Worm (Caenorhabditis elegans): ENCODE results near the gene cyp-37A1.
"Not testable (repeated sequence)": the region's sequence is repeated elsewhere in the genome, so short reads cannot be mapped to it uniquely, and the experiment has no call there.

The cyp-37A1 gene

DNA sequence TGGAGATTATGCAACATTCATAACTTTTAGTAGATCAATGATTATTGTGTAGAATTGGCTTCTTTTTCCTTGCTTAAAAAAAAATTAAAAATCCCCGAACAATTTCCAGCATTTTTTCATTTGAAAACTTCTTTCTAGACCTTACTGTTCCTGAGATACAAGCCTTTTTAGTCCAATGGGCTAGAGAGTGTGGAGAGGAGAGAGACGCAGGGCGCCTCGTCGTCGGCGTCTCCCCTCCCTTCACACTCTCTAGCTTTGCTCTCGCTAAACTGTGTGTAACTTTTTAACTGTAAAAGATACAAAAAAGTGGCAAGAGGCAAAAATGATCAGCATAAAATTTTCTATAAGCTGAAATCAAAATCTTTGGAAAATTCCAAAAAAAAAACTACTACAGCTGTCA is 11.6 kb downstream of the cyp-37A1 start:
- TF ChIP-seq unc-62 (GFP tag; optimal IDR thresholded peaks at IDR 0.05), result no peak

DNA sequence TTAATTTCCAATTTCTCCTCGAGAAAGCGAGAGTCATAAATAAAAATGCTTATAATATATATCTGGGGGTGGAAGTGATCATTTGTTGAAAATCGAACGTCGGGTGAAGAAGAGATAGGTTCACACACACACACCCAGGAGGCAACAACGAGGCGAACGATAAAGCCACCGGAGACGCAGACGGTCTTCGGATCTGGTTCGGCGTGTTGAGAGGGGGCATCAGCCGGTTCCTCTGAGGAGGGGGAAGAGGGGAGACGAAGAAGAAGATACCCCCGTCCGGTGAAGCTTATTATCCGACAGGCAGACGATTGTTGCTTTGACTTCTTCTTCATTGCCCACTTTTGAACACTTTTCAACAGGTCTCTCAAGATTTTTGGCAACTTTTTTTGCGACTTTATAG is 12.0 kb downstream of the cyp-37A1 start:
- TF ChIP-seq unc-62 (GFP tag; optimal IDR thresholded peaks at IDR 0.05), result no peak

- TF ChIP-seq unc-62 (GFP tag; optimal IDR thresholded peaks at IDR 0.05), result no peak
These were observed 12.8 kb downstream of the cyp-37A1 start for ce11 chrII:14003821-14004430.

ce11 chrII:14002200-14002599 is 14.6 kb downstream of the cyp-37A1 start, which contains the start of gene F01D5.5:
TSS of gene F01D5.5 (minus strand) at chrII:14002300.
- no peak for TF ChIP-seq unc-62 (GFP tag; optimal IDR thresholded peaks at IDR 0.05)

- not testable (repeated sequence) for TF ChIP-seq unc-62 (GFP tag; optimal IDR thresholded peaks at IDR 0.05)
These were observed 16.7 kb downstream of the cyp-37A1 start, which contains the start of gene F01D5.3 for ce11 chrII:14000044-14000443. TSS of gene F01D5.3 (minus strand) at chrII:14000144.

DNA sequence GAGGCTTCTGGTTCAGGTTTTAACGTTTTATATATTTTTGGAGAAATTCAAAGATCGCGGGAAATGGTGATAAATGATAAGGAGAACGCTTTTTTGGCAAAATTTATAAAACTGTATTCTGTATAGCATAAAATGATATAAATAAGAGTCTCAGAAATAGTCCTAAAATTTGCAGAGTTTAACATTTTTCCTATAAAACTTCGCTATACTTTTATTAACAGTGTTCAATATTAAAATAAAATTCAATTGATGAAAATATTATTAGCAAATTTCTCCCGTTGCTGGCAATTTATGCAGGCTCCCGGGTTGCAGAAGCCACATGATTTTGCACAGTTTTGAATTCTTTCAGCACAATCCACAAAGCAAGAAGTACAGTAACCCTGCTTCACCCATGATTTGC is 17.8 kb downstream of the cyp-37A1 start, which contains the start of gene F01D5.2:
Gene F01D5.2 (minus strand): TSS at position 101 of the 400 bp plus-strand sequence.
- no peak for TF ChIP-seq unc-62 (GFP tag; optimal IDR thresholded peaks at IDR 0.05)

- TF ChIP-seq unc-62 (GFP tag; optimal IDR thresholded peaks at IDR 0.05), result no peak
These were observed 18.8 kb downstream of the cyp-37A1 start for ce11 chrII:13997989-13998388.

DNA sequence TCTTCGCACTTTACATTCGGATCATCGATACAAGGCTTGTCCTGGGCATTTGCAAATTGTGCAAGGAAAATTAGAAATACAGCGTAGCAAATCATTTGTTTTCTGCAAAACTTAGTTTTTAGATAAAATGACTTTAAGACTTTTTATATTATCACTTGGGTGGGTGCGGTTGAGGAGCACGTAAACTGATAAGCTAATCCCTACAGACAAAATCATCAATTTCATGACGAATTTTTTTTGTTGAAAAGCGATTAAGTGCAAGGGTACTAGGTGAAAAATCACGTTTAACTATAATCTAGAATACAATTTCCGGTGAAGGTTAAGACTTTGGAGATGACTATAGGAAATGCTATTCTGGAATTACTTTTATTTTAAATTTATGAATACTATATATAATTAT is 19.3 kb downstream of the cyp-37A1 start, which contains the start of gene F01D5.1:
Gene F01D5.1 (minus strand): TSS at position 105 of the 400 bp plus-strand sequence.
- TF ChIP-seq unc-62 (GFP tag; optimal IDR thresholded peaks at IDR 0.05), result no peak

- no peak for TF ChIP-seq unc-62 (GFP tag; optimal IDR thresholded peaks at IDR 0.05)
These were observed 21.8 kb downstream of the cyp-37A1 start, which contains the start of gene Y39G8B.7 for ce11 chrII:13994934-13995333. TSS of gene Y39G8B.7 (minus strand) at chrII:13995034.

- no peak for TF ChIP-seq unc-62 (GFP tag; optimal IDR thresholded peaks at IDR 0.05)
These were observed 25.0 kb downstream of the cyp-37A1 start, which contains the start of gene Y39G8B.5 for ce11 chrII:13991741-13992140. TSS of gene Y39G8B.5 (minus strand) at chrII:13991841.

ce11 chrII:13984551-13984950 is 32.2 kb downstream of the cyp-37A1 start, which contains the start of gene sre-47:
TSS of gene sre-47 (minus strand) at chrII:13984651.
- TF ChIP-seq unc-62 (GFP tag; optimal IDR thresholded peaks at IDR 0.05), result no peak

ce11 chrII:13982923-13983322 is 33.8 kb downstream of the cyp-37A1 start, which contains the start of the genes Y39G8B.13 and Y39G8B.10:
TSS of gene Y39G8B.13 (minus strand) at chrII:13983047.
TSS of gene Y39G8B.10 (minus strand) at chrII:13983115.
- TF ChIP-seq unc-62 (GFP tag; optimal IDR thresholded peaks at IDR 0.05), result no peak

- no peak for TF ChIP-seq unc-62 (GFP tag; optimal IDR thresholded peaks at IDR 0.05)
These were observed 34.5 kb downstream of the cyp-37A1 start for ce11 chrII:13982247-13982646.

ce11 chrII:13981819-13982218 is 34.9 kb downstream of the cyp-37A1 start:
- no peak for TF ChIP-seq unc-62 (GFP tag; optimal IDR thresholded peaks at IDR 0.05)

DNA sequence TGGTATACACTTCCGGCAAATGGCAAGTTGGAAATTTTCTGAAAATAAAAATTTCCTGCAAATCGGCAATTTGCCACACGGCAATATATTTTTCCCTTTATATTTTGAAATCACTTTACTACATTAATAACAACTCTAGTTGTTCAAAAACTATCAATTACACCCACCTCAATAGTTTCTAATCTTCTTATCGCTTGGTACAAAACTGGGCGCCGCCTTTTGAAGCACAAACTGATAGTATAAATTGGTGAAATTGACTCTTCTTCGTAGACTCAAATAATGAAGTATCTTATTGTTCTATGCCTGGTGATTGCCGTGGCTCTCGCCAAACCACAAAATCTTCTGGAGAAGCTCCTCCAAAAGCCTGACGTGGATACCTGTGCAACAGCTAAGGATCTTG is 35.7 kb downstream of the cyp-37A1 start, which contains the start of gene Y39G8B.9:
Gene Y39G8B.9 (plus strand): TSS at position 269 of the 400 bp plus-strand sequence.
- no peak for TF ChIP-seq unc-62 (GFP tag; optimal IDR thresholded peaks at IDR 0.05)

DNA sequence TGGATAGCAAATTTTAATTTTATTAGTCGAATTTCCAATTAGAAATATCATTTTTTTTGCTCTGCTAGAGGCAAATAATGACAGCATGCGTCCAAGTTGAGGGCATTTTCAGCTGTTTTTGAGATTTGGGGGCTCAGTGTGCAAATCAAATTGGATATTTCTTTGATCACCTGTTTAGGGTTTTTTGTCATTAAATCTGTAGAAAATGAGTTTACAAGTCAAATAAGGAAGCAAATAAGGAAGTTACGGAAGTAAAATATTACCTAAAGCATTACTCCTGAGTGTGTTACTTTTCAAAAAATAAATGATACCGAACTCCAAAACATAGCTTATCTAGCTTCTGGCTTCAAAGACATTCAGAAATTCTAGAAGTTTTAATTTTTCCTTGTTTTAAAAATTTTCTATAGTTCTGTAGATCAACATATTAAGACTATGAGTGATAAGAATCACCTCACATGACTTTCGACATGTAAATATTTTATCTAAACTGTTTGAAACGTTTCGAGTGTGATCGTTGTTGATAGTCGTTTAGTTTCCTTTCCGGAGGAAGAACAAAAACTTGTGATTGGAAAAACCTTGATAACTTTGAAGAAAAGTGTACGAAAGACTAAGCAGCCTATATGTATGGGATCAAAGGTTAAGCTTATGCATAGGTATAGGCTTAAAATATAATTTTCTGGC is 36.8 kb downstream of the cyp-37A1 start, which contains the start of gene sre-48:
Gene sre-48 (minus strand): TSS at position 51 of the 681 bp plus-strand sequence.
- no peak for TF ChIP-seq unc-62 (GFP tag; optimal IDR thresholded peaks at IDR 0.05)
